Fruit fly (Drosophila melanogaster) whole organism, embryonic: ENCODE results near the gene CG8379.

Experiments used
- CG10209 ChIP-seq: fragments of 200-800 bp; sonication (Bioruptor generic); optimal IDR thresholded peaks from 3 replicates; lab custom pipeline; 2017; ENCODE audit warnings: missing biosample characterization, mild to moderate bottlenecking, missing genetic modification characterization, missing genetic modification reagents
- CG11085 ChIP-seq: fragments of 200-800 bp; sonication (Bioruptor generic); IDR thresholded peaks from 2 replicates; pipeline ENCODE4 v1.3.6; 2022; ENCODE audit warnings: missing biosample characterization, missing genetic modification characterization
- CG12299 ChIP-seq: fragments of 200-800 bp; sonication (Bioruptor generic); optimal IDR thresholded peaks from 2 replicates; lab custom pipeline; 2018; ENCODE audit warnings: missing biosample characterization, mild to moderate bottlenecking, missing genetic modification characterization
- CG14014 ChIP-seq: fragments of 200-800 bp; sonication (Bioruptor generic); IDR thresholded peaks from 2 replicates; pipeline ENCODE4 v1.3.6; 2022; ENCODE audit warnings: missing biosample characterization, missing genetic modification characterization
- CG14965 ChIP-seq: fragments of 200-800 bp; sonication (Bioruptor generic); optimal IDR thresholded peaks from 2 replicates; lab custom pipeline; 2016; ENCODE audit warnings: missing biosample characterization, missing genetic modification characterization, borderline replicate concordance
- CG15011 ChIP-seq: fragments of 200-800 bp; sonication (Bioruptor generic); optimal IDR thresholded peaks from 3 replicates; lab custom pipeline; 2018; ENCODE audit warnings: missing biosample characterization, mild to moderate bottlenecking, missing genetic modification characterization
- CG15601 ChIP-seq: fragments of 200-800 bp; sonication (Bioruptor generic); optimal IDR thresholded peaks from 3 replicates; lab custom pipeline; 2019; ENCODE audit warnings: missing biosample characterization, mild to moderate bottlenecking, missing genetic modification characterization, moderate library complexity
- CG1647 ChIP-seq: fragments of 200-800 bp; sonication (Bioruptor generic); optimal IDR thresholded peaks from 3 replicates; lab custom pipeline; 2016; ENCODE audit warnings: missing biosample characterization, missing genetic modification characterization
- CG17612 ChIP-seq: fragments of 200-800 bp; sonication (Bioruptor generic); IDR thresholded peaks from 2 replicates; pipeline ENCODE4 v1.3.6; 2022; ENCODE audit warnings: missing biosample characterization, missing genetic modification characterization
- CG18476 ChIP-seq: fragments of 200-800 bp; sonication (Bioruptor generic); optimal IDR thresholded peaks from 2 replicates; lab custom pipeline; 2016; ENCODE audit warnings: missing biosample characterization, mild to moderate bottlenecking, missing genetic modification characterization
- CG2875 ChIP-seq: fragments of 200-800 bp; sonication (Bioruptor generic); optimal IDR thresholded peaks from 2 replicates; lab custom pipeline; 2017; ENCODE audit warnings: missing biosample characterization, mild to moderate bottlenecking, missing genetic modification characterization, missing genetic modification reagents
- CG30431 ChIP-seq: fragments of 200-800 bp; sonication (Bioruptor generic); optimal IDR thresholded peaks from 2 replicates; lab custom pipeline; 2017; ENCODE audit warnings: missing biosample characterization, missing genetic modification characterization
- CG3281 ChIP-seq: fragments of 200-800 bp; sonication (Bioruptor generic); optimal IDR thresholded peaks from 3 replicates; lab custom pipeline; 2017; ENCODE audit warnings: missing biosample characterization, mild to moderate bottlenecking, missing genetic modification characterization
- CG4328 ChIP-seq: fragments of 200-800 bp; sonication (Bioruptor generic); optimal IDR thresholded peaks from 3 replicates; lab custom pipeline; 2017; ENCODE audit warnings: missing biosample characterization, missing genetic modification reagents, missing genetic modification characterization
- CG6854 ChIP-seq: fragments of 200-800 bp; sonication (Bioruptor generic); optimal IDR thresholded peaks from 3 replicates; lab custom pipeline; 2017; ENCODE audit warnings: missing biosample characterization, mild to moderate bottlenecking, missing genetic modification characterization
- CG7786 ChIP-seq: fragments of 200-800 bp; sonication (Bioruptor generic); optimal IDR thresholded peaks from 2 replicates; lab custom pipeline; 2016; ENCODE audit warnings: missing biosample characterization, missing genetic modification characterization
- CG7963 ChIP-seq: fragments of 200-800 bp; sonication (Bioruptor generic); IDR thresholded peaks from 3 replicates; pipeline ENCODE4 v1.3.6; 2022; ENCODE audit warnings: missing biosample characterization, missing genetic modification characterization; ENCODE audit not compliant: partially characterized antibody
- CG8765 ChIP-seq: fragments of 200-800 bp; sonication (Bioruptor generic); IDR thresholded peaks from 2 replicates; pipeline ENCODE4 v1.3.6; 2022; ENCODE audit warnings: missing biosample characterization, missing genetic modification characterization
- CTCF ChIP-seq: fragments of 200-800 bp; sonication (Bioruptor generic); optimal IDR thresholded peaks from 2 replicates; lab custom pipeline; 2017; ENCODE audit warnings: missing biosample characterization, mild to moderate bottlenecking, missing genetic modification characterization, moderate library complexity
- D19B ChIP-seq: fragments of 200-800 bp; sonication (Bioruptor generic); optimal IDR thresholded peaks from 2 replicates; lab custom pipeline; 2017; ENCODE audit warnings: missing biosample characterization, mild to moderate bottlenecking, missing genetic modification characterization
- Dll ChIP-seq: fragments of 200-800 bp; sonication (Bioruptor generic); IDR thresholded peaks from 4 replicates; pipeline ENCODE4 v1.3.6; 2022; ENCODE audit warnings: missing biosample characterization, missing genetic modification characterization; ENCODE audit not compliant: partially characterized antibody
- Dref ChIP-seq: fragments of 200-800 bp; sonication (Bioruptor generic); IDR thresholded peaks from 2 replicates; pipeline ENCODE4 v1.3.6; 2022; ENCODE audit warnings: missing biosample characterization, missing genetic modification characterization
- ERR ChIP-seq: fragments of 200-800 bp; sonication (Bioruptor generic); optimal IDR thresholded peaks from 2 replicates; lab custom pipeline; 2016; ENCODE audit warnings: missing biosample characterization, missing genetic modification characterization
- Elba2 ChIP-seq: fragments of 200-800 bp; sonication (Bioruptor generic); optimal IDR thresholded peaks from 3 replicates; lab custom pipeline; 2016; ENCODE audit warnings: missing biosample characterization, missing genetic modification characterization
- Fer1 ChIP-seq: fragments of 200-800 bp; sonication (Bioruptor generic); optimal IDR thresholded peaks from 2 replicates; lab custom pipeline; 2017; ENCODE audit warnings: missing biosample characterization, mild to moderate bottlenecking, missing genetic modification characterization
- HHEX ChIP-seq: fragments of 200-800 bp; sonication (Bioruptor generic); optimal IDR thresholded peaks from 3 replicates; lab custom pipeline; 2017; ENCODE audit warnings: missing biosample characterization, mild to moderate bottlenecking, missing genetic modification characterization, missing genetic modification reagents
- MBD-R2 ChIP-seq: fragments of 200-800 bp; sonication (Bioruptor generic); IDR thresholded peaks from 2 replicates; pipeline ENCODE4 v1.3.6; 2022; ENCODE audit warnings: missing biosample characterization, missing genetic modification characterization
- PHDP ChIP-seq: fragments of 200-800 bp; sonication (Bioruptor generic); optimal IDR thresholded peaks from 3 replicates; lab custom pipeline; 2018; ENCODE audit warnings: missing biosample characterization, mild to moderate bottlenecking, missing genetic modification characterization, moderate library complexity
- Ptx1 ChIP-seq: fragments of 200-800 bp; sonication (Bioruptor generic); IDR thresholded peaks from 2 replicates; pipeline ENCODE4 v1.3.6; 2022; ENCODE audit warnings: missing biosample characterization, missing genetic modification characterization
- ab ChIP-seq: fragments of 200-800 bp; sonication (Bioruptor generic); optimal IDR thresholded peaks from 2 replicates; lab custom pipeline; 2016; ENCODE audit warnings: missing biosample characterization, missing genetic modification characterization
- ato ChIP-seq: fragments of 200-800 bp; sonication (Bioruptor generic); IDR thresholded peaks from 2 replicates; pipeline ENCODE4 v1.3.6; 2022; ENCODE audit warnings: missing biosample characterization, missing genetic modification characterization; ENCODE audit not compliant: partially characterized antibody
- bab2 ChIP-seq: fragments of 200-800 bp; sonication (Bioruptor generic); optimal IDR thresholded peaks from 2 replicates; lab custom pipeline; 2016; ENCODE audit warnings: missing biosample characterization, missing genetic modification characterization
- bigmax ChIP-seq: fragments of 200-800 bp; sonication (Bioruptor generic); optimal IDR thresholded peaks from 2 replicates; lab custom pipeline; 2018; ENCODE audit warnings: missing biosample characterization, mild to moderate bottlenecking, missing genetic modification characterization
- chinmo ChIP-seq: fragments of 200-800 bp; sonication (Bioruptor generic); IDR thresholded peaks from 4 replicates; pipeline ENCODE4 v1.3.6; 2022; ENCODE audit warnings: missing biosample characterization, missing genetic modification characterization; ENCODE audit not compliant: partially characterized antibody
- crc ChIP-seq: fragments of 200-800 bp; sonication (Bioruptor generic); optimal IDR thresholded peaks from 2 replicates; lab custom pipeline; 2016; ENCODE audit warnings: missing biosample characterization, missing genetic modification characterization
- croc ChIP-seq: fragments of 200-800 bp; sonication (Bioruptor generic); conservative IDR thresholded peaks from 3 replicates; pipeline ENCODE4 v1.3.6; 2022; ENCODE audit warnings: missing biosample characterization, missing genetic modification characterization
- fu2 ChIP-seq: fragments of 200-800 bp; sonication (Bioruptor generic); optimal IDR thresholded peaks from 2 replicates; lab custom pipeline; 2016; ENCODE audit warnings: missing biosample characterization, missing genetic modification characterization
- gfzf ChIP-seq: fragments of 200-800 bp; sonication (Bioruptor generic); optimal IDR thresholded peaks from 2 replicates; lab custom pipeline; 2016; ENCODE audit warnings: missing biosample characterization, mild to moderate bottlenecking, missing genetic modification characterization, moderate library complexity
- ham ChIP-seq: fragments of 200-800 bp; sonication (Bioruptor generic); IDR thresholded peaks from 2 replicates; pipeline ENCODE4 v1.3.6; 2022; ENCODE audit warnings: missing biosample characterization, missing genetic modification characterization
- jigr1 ChIP-seq: fragments of 200-800 bp; sonication (Bioruptor generic); IDR thresholded peaks from 3 replicates; pipeline ENCODE4 v1.3.6; 2022; ENCODE audit warnings: missing biosample characterization, missing genetic modification characterization
- knrl ChIP-seq: fragments of 200-800 bp; sonication (Bioruptor generic); IDR thresholded peaks from 3 replicates; pipeline ENCODE4 v1.3.6; 2022; ENCODE audit warnings: missing biosample characterization, missing genetic modification characterization; ENCODE audit not compliant: partially characterized antibody
- nmo ChIP-seq: fragments of 200-800 bp; sonication (Bioruptor generic); optimal IDR thresholded peaks from 2 replicates; lab custom pipeline; 2018; ENCODE audit warnings: missing biosample characterization, mild to moderate bottlenecking, missing genetic modification characterization, moderate library complexity
- onecut ChIP-seq: fragments of 200-800 bp; sonication (Bioruptor generic); IDR thresholded peaks from 2 replicates; pipeline ENCODE4 v1.3.6; 2022; ENCODE audit warnings: missing biosample characterization, missing genetic modification characterization
- pita ChIP-seq: fragments of 200-800 bp; sonication (Bioruptor generic); optimal IDR thresholded peaks from 2 replicates; lab custom pipeline; 2017; ENCODE audit warnings: missing biosample characterization, mild to moderate bottlenecking, missing genetic modification characterization
- psq ChIP-seq: fragments of 200-800 bp; sonication (Bioruptor generic); optimal IDR thresholded peaks from 2 replicates; lab custom pipeline; 2017; ENCODE audit warnings: missing biosample characterization, missing genetic modification characterization
- sc ChIP-seq, 3 experiments: fragments of >200 bp in 2 of 3; fragments of 200-800 bp in 1 of 3; sonication (Bioruptor generic) in 1 of 3; optimal IDR thresholded peaks; 2 replicates in 2 of 3; 3 replicates in 1 of 3; lab custom pipeline; 2017; ENCODE audit warnings: mild to moderate bottlenecking in 1 of 3, missing biosample characterization in 1 of 3, missing genetic modification characterization in 1 of 3, missing genetic modification reagents in 1 of 3
- stwl ChIP-seq: fragments of 200-800 bp; sonication (Bioruptor generic); optimal IDR thresholded peaks from 3 replicates; lab custom pipeline; 2018; ENCODE audit warnings: missing biosample characterization, mild to moderate bottlenecking, missing genetic modification characterization, moderate library complexity
- unpg ChIP-seq: fragments of 200-800 bp; sonication (Bioruptor generic); optimal IDR thresholded peaks from 3 replicates; lab custom pipeline; 2018; ENCODE audit warnings: missing biosample characterization, mild to moderate bottlenecking, missing genetic modification characterization, moderate library complexity
- zen ChIP-seq: fragments of 200-800 bp; sonication (Bioruptor generic); optimal IDR thresholded peaks from 3 replicates; lab custom pipeline; 2018; ENCODE audit warnings: missing biosample characterization, mild to moderate bottlenecking, missing genetic modification characterization, moderate library complexity

Gene CG8379

dm6 chr3R:8788722-8789400 lies 35.4 kb upstream of the CG8379 start (continued):
- peak; percentile 61 for TF ChIP-seq nmo (GFP tag; lab: Kevin White, UChicago)
- no peak for TF ChIP-seq PHDP (tag; lab: Kevin White, UChicago)
- no peak for TF ChIP-seq crc
- peak; percentile 63 for TF ChIP-seq unpg (GFP tag; lab: Kevin White, UChicago)
- TF ChIP-seq CG17612 (GFP tag; lab: Robert Waterston, UW), result no peak
- no peak for TF ChIP-seq bigmax
- TF ChIP-seq sc (optimal IDR thresholded peaks at IDR 0.05; lab: Kevin White, UChicago), result no peak
- no peak for TF ChIP-seq sc (GFP tag; optimal IDR thresholded peaks at IDR 0.05; lab: Kevin White, UChicago)
- no peak for TF ChIP-seq Fer1 (GFP tag; lab: Kevin White, UChicago)
- no peak for TF ChIP-seq zen (tag; lab: Kevin White, UChicago)
- TF ChIP-seq CG15601, result no peak
- TF ChIP-seq Ptx1 (GFP tag; lab: Robert Waterston, UW), result peak; percentile 85
- TF ChIP-seq CG1647 (GFP tag; lab: Kevin White, UChicago), result no peak
- TF ChIP-seq CG7786 (GFP tag; lab: Kevin White, UChicago), result no peak
- peak; percentile 28; the same call in 1 of the 2 replicates for TF ChIP-seq CG14014 (GFP tag; lab: Robert Waterston, UW)
- no peak for TF ChIP-seq ab
- TF ChIP-seq jigr1, result peak; percentile 65; the same call in 2 of the 3 replicates
- TF ChIP-seq Dll (GFP tag; lab: Robert Waterston, UW), result no peak
- TF ChIP-seq CG12299 (tag; lab: Kevin White, UChicago), result no peak
- no peak for TF ChIP-seq CG6854
- no peak for TF ChIP-seq CG2875
- no peak for TF ChIP-seq Dref (GFP tag; lab: Robert Waterston, UW)
- TF ChIP-seq CG3281 (GFP tag; lab: Kevin White, UChicago), result no peak
- no peak for TF ChIP-seq pita (GFP tag; lab: Kevin White, UChicago)
- no peak for TF ChIP-seq CG11085 (GFP tag; lab: Robert Waterston, UW)
- TF ChIP-seq CG18476 (GFP tag; lab: Kevin White, UChicago), result no peak
- no peak for TF ChIP-seq CG7963 (GFP tag; lab: Robert Waterston, UW)
- no peak for TF ChIP-seq D19B (GFP tag; lab: Kevin White, UChicago)
- no peak for TF ChIP-seq CG15011 (GFP tag; lab: Kevin White, UChicago)
- no peak for TF ChIP-seq CG14965 (GFP tag; lab: Kevin White, UChicago)
- no peak for TF ChIP-seq ato (GFP tag; lab: Robert Waterston, UW)
- TF ChIP-seq ERR, result no peak
- TF ChIP-seq CG4328 (GFP tag; lab: Kevin White, UChicago), result no peak
- TF ChIP-seq gfzf (GFP tag; lab: Kevin White, UChicago), result no peak
- 0 out of 2 replicates have a peak, but pooled peaks have one; percentile 22 for TF ChIP-seq onecut (GFP tag; lab: Robert Waterston, UW)
- no peak for TF ChIP-seq ham
- no peak for TF ChIP-seq fu2 (GFP tag; lab: Kevin White, UChicago)
- TF ChIP-seq Elba2 (GFP tag; lab: Kevin White, UChicago), result no peak
- TF ChIP-seq chinmo (GFP tag; lab: Robert Waterston, UW), result no peak
- no peak for TF ChIP-seq bab2
- 0 out of 3 replicates have a peak, but pooled peaks have one; percentile 45 for TF ChIP-seq croc (GFP tag; lab: Robert Waterston, UW)
- TF ChIP-seq MBD-R2, result no peak
- no peak for TF ChIP-seq psq (GFP tag; lab: Kevin White, UChicago)
- peak; percentile 14 for TF ChIP-seq CG10209 (GFP tag; lab: Kevin White, UChicago)
- TF ChIP-seq CTCF (GFP tag; lab: Kevin White, UChicago), result no peak
- no peak for TF ChIP-seq stwl (tag; lab: Kevin White, UChicago)
- TF ChIP-seq HHEX (GFP tag; lab: Kevin White, UChicago), result peak; percentile 1
- TF ChIP-seq knrl (GFP tag; lab: Robert Waterston, UW), result no peak
- no peak for TF ChIP-seq CG30431 (GFP tag; lab: Kevin White, UChicago)
- TF ChIP-seq CG8765 (GFP tag; lab: Robert Waterston, UW), result no peak
